Fruit fly (Drosophila melanogaster) S2 (cell line): ENCODE results near the gene CG17221.

Experiments used
- CG8478 ChIP-seq: fragments of >200 bp; optimal IDR thresholded peaks from 2 replicates; lab custom pipeline; 2018
- CTCF ChIP-seq, 2 experiments: fragments of >200 bp; optimal IDR thresholded peaks; 2 replicates each; lab custom pipeline; 2018

The CG17221 gene

dm6 chr2L:3018212-3018611, 21.6 kb upstream of the CG17221 start, which contains the start of the genes CG17224 and CG17264:
CG17224 (minus strand) TSS chr2L:3018308.
CG17264 (plus strand) TSS chr2L:3018508.
- TF ChIP-seq CG8478 (lab: Kevin White, UChicago) = no peak
- TF ChIP-seq CTCF (optimal IDR thresholded peaks at IDR 0.05; lab: Kevin White, UChicago) = no peak

- peak in 1 of 2 experiments; percentile 23 for TF ChIP-seq CTCF (optimal IDR thresholded peaks at IDR 0.05; lab: Kevin White, UChicago)
- no peak for TF ChIP-seq CG8478 (lab: Kevin White, UChicago)
Measured at dm6 chr2L:3022986-3023385, 16.8 kb upstream of the CG17221 start, which contains the start of the genes alpha4GT1 and Prp40. alpha4GT1 (minus strand) TSS chr2L:3023141. Prp40 (plus strand) TSS chr2L:3023226.

- TF ChIP-seq CTCF (optimal IDR thresholded peaks at IDR 0.05; lab: Kevin White, UChicago) = no peak
- no peak for TF ChIP-seq CG8478 (lab: Kevin White, UChicago)
Measured at dm6 chr2L:3029012-3029411, 10.8 kb upstream of the CG17221 start, which contains the start of the genes Sf3b2 and CG17219. Sf3b2 (minus strand) TSS chr2L:3029168. CG17219 (plus strand) TSS chr2L:3029253.

- TF ChIP-seq CTCF (optimal IDR thresholded peaks at IDR 0.05; lab: Kevin White, UChicago) = no peak
- no peak for TF ChIP-seq CG8478 (lab: Kevin White, UChicago)
Measured at dm6 chr2L:3030350-3030749, 9.4 kb upstream of the CG17221 start, which contains the start of gene GABPI. GABPI (plus strand) TSS chr2L:3030539.

dm6 chr2L:3034969-3035368, 4.8 kb upstream of the CG17221 start, which contains the start of gene CG17258:
CG17258 (minus strand) TSS chr2L:3035348.
- TF ChIP-seq CG8478 (lab: Kevin White, UChicago) (no peak), CTCF (optimal IDR thresholded peaks at IDR 0.05; lab: Kevin White, UChicago) (peak; percentile 65 to 73)

dm6 chr2L:3037153-3037579, 2.6 kb upstream of the CG17221 start, which contains the start of the genes CG17260 and SerRS:
CG17260 (plus strand) TSS chr2L:3037230.
SerRS (minus strand) TSS chr2L:3037403.
- no peak for TF ChIP-seq CTCF (optimal IDR thresholded peaks at IDR 0.05; lab: Kevin White, UChicago)
- no peak for TF ChIP-seq CG8478 (lab: Kevin White, UChicago)

dm6 chr2L:3041918-3042615, 2.3 kb downstream of the CG17221 start, which contains the start of gene CG17261:
CG17261 (plus strand) TSS chr2L:3042551.
- no peak for TF ChIP-seq CG8478 (lab: Kevin White, UChicago)
- TF ChIP-seq CTCF (optimal IDR thresholded peaks at IDR 0.05; lab: Kevin White, UChicago) = no peak

- TF ChIP-seq CG8478 (lab: Kevin White, UChicago) (no peak), CTCF (optimal IDR thresholded peaks at IDR 0.05; lab: Kevin White, UChicago) (no peak)
Measured at dm6 chr2L:3043647-3044046, 3.9 kb downstream of the CG17221 start, which contains the start of gene FASN2. FASN2 (plus strand) TSS chr2L:3043947.

dm6 chr2L:3044660-3045504, 5.1 kb downstream of the CG17221 start:
- TF ChIP-seq CG8478 (lab: Kevin White, UChicago) (no peak), CTCF (optimal IDR thresholded peaks at IDR 0.05; lab: Kevin White, UChicago) (no peak)

- no peak for TF ChIP-seq CTCF (optimal IDR thresholded peaks at IDR 0.05; lab: Kevin White, UChicago)
- no peak for TF ChIP-seq CG8478 (lab: Kevin White, UChicago)
Measured at dm6 chr2L:3055710-3056447, 16.1 kb downstream of the CG17221 start.

dm6 chr2L:3056448-3056790, 16.6 kb downstream of the CG17221 start, which contains the start of gene FASN1:
FASN1 (plus strand) TSS chr2L:3056598.
- TF ChIP-seq CG8478 (lab: Kevin White, UChicago) = no peak

dm6 chr2L:3057951-3058771, 18.4 kb downstream of the CG17221 start:
- no peak for TF ChIP-seq CTCF (optimal IDR thresholded peaks at IDR 0.05; lab: Kevin White, UChicago)
- no peak for TF ChIP-seq CG8478 (lab: Kevin White, UChicago)
